Fruit fly (Drosophila melanogaster): ENCODE results near the gene mTor.

dm6 chr2L:13044135-13044534, 39.9 kb downstream of the mTor start:
- TF ChIP-seq Eip78C (GFP tag) (peak; percentile 63), CG6792 (GFP tag; optimal IDR thresholded peaks at IDR 0.05) (no peak), CG10631 (GFP tag; optimal IDR thresholded peaks at IDR 0.05) (no peak), Hr38 (GFP tag; optimal IDR thresholded peaks at IDR 0.05) (no peak), pdm3 (GFP tag; optimal IDR thresholded peaks at IDR 0.05) (no peak), Sox14 (GFP tag; optimal IDR thresholded peaks at IDR 0.05) (no peak), CG1621 (tag; optimal IDR thresholded peaks at IDR 0.05) (no peak), CG8319 (GFP tag; optimal IDR thresholded peaks at IDR 0.05) (no peak), Ets21C (GFP tag; optimal IDR thresholded peaks at IDR 0.05) (no peak), CG3032 (tag; optimal IDR thresholded peaks at IDR 0.05) (no peak), CG6808 (GFP tag; optimal IDR thresholded peaks at IDR 0.05) (no peak), CG4318 (GFP tag; optimal IDR thresholded peaks at IDR 0.05) (no peak)
